Worm (Caenorhabditis elegans): ENCODE results near the gene pcm-1.

pcm-1 gene

ce11 chrV:5928006-5928405 lies 35.7 kb downstream of the pcm-1 start:
- TF ChIP-seq him-1 (tag; optimal IDR thresholded peaks at IDR 0.05) (no peak), dao-5 (tag; optimal IDR thresholded peaks at IDR 0.05) (no peak), W03F9.2 (tag; optimal IDR thresholded peaks at IDR 0.05) (no peak)

- no peak for TF ChIP-seq W03F9.2 (tag; optimal IDR thresholded peaks at IDR 0.05)
- no peak for TF ChIP-seq him-1 (tag; optimal IDR thresholded peaks at IDR 0.05)
- TF ChIP-seq dao-5 (tag; optimal IDR thresholded peaks at IDR 0.05): no peak
Observed at ce11 chrV:5927347-5927746, 36.3 kb downstream of the pcm-1 start, which contains the start of gene srsx-17. Gene srsx-17 (plus strand): TSS chrV:5927647.

ce11 chrV:5922236-5922635 lies 41.4 kb downstream of the pcm-1 start, which contains the start of gene srsx-18:
Gene srsx-18 (plus strand): TSS chrV:5922536.
- TF ChIP-seq him-1 (tag; optimal IDR thresholded peaks at IDR 0.05) (no peak), W03F9.2 (tag; optimal IDR thresholded peaks at IDR 0.05) (no peak), dao-5 (tag; optimal IDR thresholded peaks at IDR 0.05) (no peak)

- no peak for TF ChIP-seq W03F9.2 (tag; optimal IDR thresholded peaks at IDR 0.05)
- TF ChIP-seq dao-5 (tag; optimal IDR thresholded peaks at IDR 0.05): no peak
- TF ChIP-seq him-1 (tag; optimal IDR thresholded peaks at IDR 0.05): no peak
Observed at ce11 chrV:5921761-5922160, 41.9 kb downstream of the pcm-1 start.

- TF ChIP-seq him-1 (tag; optimal IDR thresholded peaks at IDR 0.05): no peak
- no peak for TF ChIP-seq W03F9.2 (tag; optimal IDR thresholded peaks at IDR 0.05)
- no peak for TF ChIP-seq dao-5 (tag; optimal IDR thresholded peaks at IDR 0.05)
Observed at ce11 chrV:5919887-5920286, 43.8 kb downstream of the pcm-1 start, which contains the start of gene C04E6.12. Gene C04E6.12 (minus strand): TSS chrV:5919987.

- TF ChIP-seq W03F9.2 (tag; optimal IDR thresholded peaks at IDR 0.05): no peak
- TF ChIP-seq him-1 (tag; optimal IDR thresholded peaks at IDR 0.05): peak; percentile 89
- no peak for TF ChIP-seq dao-5 (tag; optimal IDR thresholded peaks at IDR 0.05)
Observed at ce11 chrV:5917707-5918106, 46.0 kb downstream of the pcm-1 start, which contains the start of gene lrpr-1. Gene lrpr-1 (minus strand): TSS chrV:5917891.

ce11 chrV:5916862-5917261 lies 46.8 kb downstream of the pcm-1 start:
- TF ChIP-seq dao-5 (tag; optimal IDR thresholded peaks at IDR 0.05) (no peak), W03F9.2 (tag; optimal IDR thresholded peaks at IDR 0.05) (no peak), him-1 (tag; optimal IDR thresholded peaks at IDR 0.05) (no peak)

ce11 chrV:5912426-5912825 lies 51.3 kb downstream of the pcm-1 start, which contains the start of gene C04E6.13:
Gene C04E6.13 (plus strand): TSS chrV:5912726.
- no peak for TF ChIP-seq W03F9.2 (tag; optimal IDR thresholded peaks at IDR 0.05)
- TF ChIP-seq him-1 (tag; optimal IDR thresholded peaks at IDR 0.05): no peak
- no peak for TF ChIP-seq dao-5 (tag; optimal IDR thresholded peaks at IDR 0.05)
